Fruit fly (Drosophila melanogaster) whole organism, embryonic: ENCODE data around the gene CG13012.
A peak's percentile ranks its signal among the peaks of the same experiment; 100 is the strongest.

ENCODE experiments used
- Atf3 ChIP-seq: fragments of 200-800 bp; sonication (Bioruptor generic); optimal IDR thresholded peaks from 3 replicates; lab custom pipeline; 2016; ENCODE audit warnings: missing biosample characterization, missing genetic modification characterization
- CG11696 ChIP-seq: fragments of 200-800 bp; sonication (Bioruptor generic); IDR thresholded peaks from 2 replicates; pipeline ENCODE4 v1.3.6; 2022; ENCODE audit warnings: missing biosample characterization, missing genetic modification characterization
- CG12299 ChIP-seq: fragments of 200-800 bp; sonication (Bioruptor generic); optimal IDR thresholded peaks from 2 replicates; lab custom pipeline; 2018; ENCODE audit warnings: missing biosample characterization, mild to moderate bottlenecking, missing genetic modification characterization
- CG13424 ChIP-seq: fragments of 200-800 bp; sonication (Bioruptor generic); optimal IDR thresholded peaks from 2 replicates; lab custom pipeline; 2019; ENCODE audit warnings: missing biosample characterization, mild to moderate bottlenecking, missing genetic modification characterization, moderate library complexity
- CG13624 ChIP-seq: fragments of 200-800 bp; sonication (Bioruptor generic); optimal IDR thresholded peaks from 2 replicates; lab custom pipeline; 2016; ENCODE audit warnings: missing biosample characterization, missing genetic modification characterization
- CG14050 ChIP-seq: fragments of 200-800 bp; sonication (Bioruptor generic); IDR thresholded peaks from 3 replicates; pipeline ENCODE4 v1.3.6; 2022; ENCODE audit warnings: missing biosample characterization, missing genetic modification characterization
- CG15073 ChIP-seq: fragments of 200-800 bp; sonication (Bioruptor generic); optimal IDR thresholded peaks from 2 replicates; lab custom pipeline; 2016; ENCODE audit warnings: missing biosample characterization, missing genetic modification characterization
- CG1647 ChIP-seq: fragments of 200-800 bp; sonication (Bioruptor generic); optimal IDR thresholded peaks from 3 replicates; lab custom pipeline; 2016; ENCODE audit warnings: missing biosample characterization, missing genetic modification characterization
- CG18262 ChIP-seq: fragments of 200-800 bp; optimal IDR thresholded peaks from 3 replicates; lab custom pipeline; 2019; ENCODE audit warnings: missing biosample characterization, mild to moderate bottlenecking, missing genetic modification characterization, moderate library complexity
- CG18764 ChIP-seq: fragments of 200-800 bp; sonication (Bioruptor generic); optimal IDR thresholded peaks from 3 replicates; lab custom pipeline; 2016; ENCODE audit warnings: missing biosample characterization, missing genetic modification characterization
- CG32532 ChIP-seq: fragments of 200-800 bp; sonication (Bioruptor generic); IDR thresholded peaks from 2 replicates; pipeline ENCODE4 v1.3.6; 2022; ENCODE audit warnings: missing biosample characterization, missing genetic modification characterization
- CG34376 ChIP-seq: fragments of 200-800 bp; sonication (Bioruptor generic); optimal IDR thresholded peaks from 2 replicates; lab custom pipeline; 2018; ENCODE audit warnings: missing biosample characterization, mild to moderate bottlenecking, missing genetic modification characterization
- CG4360 ChIP-seq: fragments of 200-800 bp; sonication (Bioruptor generic); IDR thresholded peaks from 2 replicates; pipeline ENCODE4 v1.3.6; 2022; ENCODE audit warnings: missing biosample characterization, missing genetic modification characterization
- CG6689 ChIP-seq: fragments of 200-800 bp; sonication (Bioruptor generic); IDR thresholded peaks from 2 replicates; pipeline ENCODE4 v1.3.6; 2022; ENCODE audit warnings: missing biosample characterization, missing genetic modification characterization
- CG6765 ChIP-seq: fragments of 200-800 bp; sonication (Bioruptor generic); optimal IDR thresholded peaks from 3 replicates; lab custom pipeline; 2017; ENCODE audit warnings: missing biosample characterization, mild to moderate bottlenecking, missing genetic modification characterization
- CG7963 ChIP-seq: fragments of 200-800 bp; sonication (Bioruptor generic); IDR thresholded peaks from 3 replicates; pipeline ENCODE4 v1.3.6; 2022; ENCODE audit warnings: missing biosample characterization, missing genetic modification characterization; ENCODE audit not compliant: partially characterized antibody
- CG8765 ChIP-seq: fragments of 200-800 bp; sonication (Bioruptor generic); IDR thresholded peaks from 2 replicates; pipeline ENCODE4 v1.3.6; 2022; ENCODE audit warnings: missing biosample characterization, missing genetic modification characterization
- CG8944 ChIP-seq: fragments of 200-800 bp; sonication (Bioruptor generic); optimal IDR thresholded peaks from 3 replicates; lab custom pipeline; 2016; ENCODE audit warnings: missing biosample characterization, missing genetic modification characterization
- CG9215 ChIP-seq: fragments of 200-800 bp; sonication (Bioruptor generic); IDR thresholded peaks from 2 replicates; pipeline ENCODE4 v1.3.6; 2022; ENCODE audit warnings: missing biosample characterization, missing genetic modification characterization
- CG9797 ChIP-seq: fragments of 200-800 bp; sonication (Bioruptor generic); optimal IDR thresholded peaks from 3 replicates; lab custom pipeline; 2018; ENCODE audit warnings: missing biosample characterization, mild to moderate bottlenecking, missing genetic modification characterization
- CoRest ChIP-seq: fragments of 200-800 bp; sonication (Bioruptor generic); optimal IDR thresholded peaks from 3 replicates; lab custom pipeline; 2018; ENCODE audit warnings: missing biosample characterization, mild to moderate bottlenecking, missing genetic modification characterization, moderate library complexity
- Dll ChIP-seq: fragments of 200-800 bp; sonication (Bioruptor generic); IDR thresholded peaks from 4 replicates; pipeline ENCODE4 v1.3.6; 2022; ENCODE audit warnings: missing biosample characterization, missing genetic modification characterization; ENCODE audit not compliant: partially characterized antibody
- Eip74EF ChIP-seq, 2 experiments: fragments of 200-800 bp in 1 of 2; fragments of >200 bp in 1 of 2; sonication (Bioruptor generic) in 1 of 2; optimal IDR thresholded peaks; 2 replicates each; lab custom pipeline; 2017 to 2019; ENCODE audit warnings: missing biosample characterization in 2 of 2, missing genetic modification characterization in 2 of 2, mild to moderate bottlenecking in 1 of 2, moderate library complexity in 1 of 2
- HHEX ChIP-seq: fragments of 200-800 bp; sonication (Bioruptor generic); optimal IDR thresholded peaks from 3 replicates; lab custom pipeline; 2017; ENCODE audit warnings: missing biosample characterization, mild to moderate bottlenecking, missing genetic modification characterization, missing genetic modification reagents
- HLH4C ChIP-seq: fragments of 200-800 bp; sonication (Bioruptor generic); IDR thresholded peaks from 3 replicates; pipeline ENCODE4 v1.3.6; 2022; ENCODE audit warnings: missing biosample characterization, missing genetic modification characterization; ENCODE audit not compliant: partially characterized antibody
- HmgD ChIP-seq: fragments of 200-800 bp; sonication (Bioruptor generic); optimal IDR thresholded peaks from 3 replicates; lab custom pipeline; 2016; ENCODE audit warnings: missing biosample characterization, missing genetic modification characterization
- Hmx ChIP-seq: fragments of 200-800 bp; sonication (Bioruptor generic); optimal IDR thresholded peaks from 2 replicates; lab custom pipeline; 2016; ENCODE audit warnings: missing biosample characterization, missing genetic modification characterization
- Hr3 ChIP-seq: fragments of 200-800 bp; sonication (Bioruptor generic); optimal IDR thresholded peaks from 3 replicates; lab custom pipeline; 2016; ENCODE audit warnings: missing biosample characterization, missing genetic modification characterization
- Jarid2 ChIP-seq: fragments of 200-800 bp; sonication (Bioruptor generic); optimal IDR thresholded peaks from 3 replicates; lab custom pipeline; 2017; ENCODE audit warnings: mild to moderate bottlenecking, missing biosample characterization, missing genetic modification reagents, missing genetic modification characterization
- MBD-R2 ChIP-seq: fragments of 200-800 bp; sonication (Bioruptor generic); IDR thresholded peaks from 2 replicates; pipeline ENCODE4 v1.3.6; 2022; ENCODE audit warnings: missing biosample characterization, missing genetic modification characterization
- MTF-1 ChIP-seq: fragments of 200-800 bp; sonication (Bioruptor generic); optimal IDR thresholded peaks from 2 replicates; lab custom pipeline; 2018; ENCODE audit warnings: missing biosample characterization, mild to moderate bottlenecking, missing genetic modification characterization, borderline replicate concordance
- Meics ChIP-seq: fragments of 200-800 bp; sonication (Bioruptor generic); optimal IDR thresholded peaks from 2 replicates; lab custom pipeline; 2017; ENCODE audit warnings: missing biosample characterization, mild to moderate bottlenecking, missing genetic modification characterization
- NC2α ChIP-seq: fragments of 200-800 bp; sonication (Bioruptor generic); optimal IDR thresholded peaks from 2 replicates; lab custom pipeline; 2016; ENCODE audit warnings: missing biosample characterization, missing genetic modification characterization
- Nf-YA ChIP-seq: fragments of 200-800 bp; sonication (Bioruptor generic); IDR thresholded peaks from 2 replicates; pipeline ENCODE4 v1.3.6; 2022; ENCODE audit warnings: missing biosample characterization, missing genetic modification characterization
- Sox102F ChIP-seq: fragments of 200-800 bp; sonication (Bioruptor generic); optimal IDR thresholded peaks from 2 replicates; lab custom pipeline; 2018; ENCODE audit warnings: missing biosample characterization, mild to moderate bottlenecking, missing genetic modification characterization, moderate library complexity
- YL-1 ChIP-seq: fragments of 200-800 bp; sonication (Bioruptor generic); optimal IDR thresholded peaks from 3 replicates; lab custom pipeline; 2017; ENCODE audit warnings: missing biosample characterization, mild to moderate bottlenecking, missing genetic modification characterization
- amos ChIP-seq: fragments of 200-800 bp; sonication (Bioruptor generic); IDR thresholded peaks from 2 replicates; pipeline ENCODE4 v1.3.6; 2022; ENCODE audit warnings: missing biosample characterization, missing genetic modification characterization; ENCODE audit not compliant: partially characterized antibody
- ase ChIP-seq: fragments of 200-800 bp; sonication (Bioruptor generic); IDR thresholded peaks from 3 replicates; pipeline ENCODE4 v1.3.6; 2022; ENCODE audit warnings: missing biosample characterization, missing genetic modification characterization
- bab2 ChIP-seq: fragments of 200-800 bp; sonication (Bioruptor generic); optimal IDR thresholded peaks from 2 replicates; lab custom pipeline; 2016; ENCODE audit warnings: missing biosample characterization, missing genetic modification characterization
- cad ChIP-seq: fragments of >200 bp; optimal IDR thresholded peaks from 2 replicates; lab custom pipeline; 2017; ENCODE audit warnings: missing biosample characterization, missing genetic modification characterization
- chif ChIP-seq, 2 experiments: fragments of 200-800 bp; sonication (Bioruptor generic); optimal IDR thresholded peaks; 3 replicates each; lab custom pipeline; 2016; ENCODE audit warnings: missing biosample characterization in 2 of 2, missing genetic modification characterization in 2 of 2
- cwo ChIP-seq: fragments of 200-800 bp; sonication (Bioruptor generic); optimal IDR thresholded peaks from 3 replicates; lab custom pipeline; 2017; ENCODE audit warnings: missing biosample characterization, missing genetic modification characterization, mild to moderate bottlenecking, moderate library complexity, missing genetic modification reagents
- dati ChIP-seq: fragments of 200-800 bp; sonication (Bioruptor generic); IDR thresholded peaks from 2 replicates; pipeline ENCODE4 v1.3.6; 2022; ENCODE audit warnings: missing biosample characterization, missing genetic modification characterization
- fu2 ChIP-seq: fragments of 200-800 bp; sonication (Bioruptor generic); optimal IDR thresholded peaks from 2 replicates; lab custom pipeline; 2016; ENCODE audit warnings: missing biosample characterization, missing genetic modification characterization
- nau ChIP-seq: fragments of 200-800 bp; sonication (Bioruptor generic); optimal IDR thresholded peaks from 3 replicates; lab custom pipeline; 2017; ENCODE audit warnings: missing biosample characterization, mild to moderate bottlenecking, missing genetic modification characterization, missing genetic modification reagents
- odd ChIP-seq: fragments of 200-800 bp; sonication (Bioruptor generic); optimal IDR thresholded peaks from 2 replicates; lab custom pipeline; 2017; ENCODE audit warnings: missing biosample characterization, mild to moderate bottlenecking, missing genetic modification characterization
- pb ChIP-seq: fragments of 200-800 bp; sonication (Bioruptor generic); optimal IDR thresholded peaks from 3 replicates; lab custom pipeline; 2016; ENCODE audit warnings: missing biosample characterization, missing genetic modification characterization
- sens ChIP-seq: fragments of 200-800 bp; sonication (Bioruptor generic); peaks from one replicate; lab custom pipeline; 2016; ENCODE audit warnings: missing biosample characterization, missing genetic modification characterization
- slp2 ChIP-seq: fragments of 200-800 bp; sonication (Bioruptor generic); optimal IDR thresholded peaks from 2 replicates; lab custom pipeline; 2016; ENCODE audit warnings: missing biosample characterization, missing genetic modification characterization
- stc ChIP-seq: fragments of 200-800 bp; sonication (Bioruptor generic); IDR thresholded peaks from 2 replicates; pipeline ENCODE4 v1.3.6; 2022; ENCODE audit warnings: missing biosample characterization, missing genetic modification characterization
- vnd ChIP-seq: fragments of 200-800 bp; sonication (Bioruptor generic); IDR thresholded peaks from 3 replicates; pipeline ENCODE4 v1.3.6; 2022; ENCODE audit warnings: missing biosample characterization, missing genetic modification characterization; ENCODE audit not compliant: partially characterized antibody
- zen2 ChIP-seq: fragments of 200-800 bp; sonication (Bioruptor generic); IDR thresholded peaks from 3 replicates; pipeline ENCODE4 v1.3.6; 2022; ENCODE audit warnings: missing biosample characterization, missing genetic modification characterization; ENCODE audit not compliant: partially characterized antibody

CG13012 gene

dm6 chrX:16651098-16651497, 25.5 kb downstream of the CG13012 start, which contains the start of the genes CG32573 and CG42512 (continued):
- no peak for TF ChIP-seq CG12299
- no peak for TF ChIP-seq CG8765 (GFP tag; lab: Robert Waterston, UW)
- TF ChIP-seq CG32532 (GFP tag; lab: Robert Waterston, UW), result no peak
- TF ChIP-seq Dll (GFP tag; lab: Robert Waterston, UW), result peak; percentile 75
- no peak for TF ChIP-seq MTF-1 (GFP tag; lab: Kevin White, UChicago)
- TF ChIP-seq pb (GFP tag; lab: Kevin White, UChicago), result no peak
- TF ChIP-seq CG9797, result peak; percentile 78
- TF ChIP-seq slp2 (GFP tag; lab: Kevin White, UChicago), result no peak
- no peak for TF ChIP-seq HHEX (GFP tag; lab: Kevin White, UChicago)
- TF ChIP-seq CG6689 (GFP tag; lab: Robert Waterston, UW), result no peak
- TF ChIP-seq CG8944 (GFP tag; lab: Kevin White, UChicago), result no peak
- no peak for TF ChIP-seq nau (GFP tag; lab: Kevin White, UChicago)
- no peak for TF ChIP-seq YL-1 (GFP tag; lab: Kevin White, UChicago)
- TF ChIP-seq CG6765 (GFP tag; lab: Kevin White, UChicago), result no peak
- TF ChIP-seq CG34376, result no peak
- no peak for TF ChIP-seq Sox102F
- TF ChIP-seq odd (GFP tag; lab: Kevin White, UChicago), result no peak
- TF ChIP-seq Hr3 (GFP tag; lab: Kevin White, UChicago), result no peak
- TF ChIP-seq Meics (GFP tag; lab: Kevin White, UChicago), result no peak
- no peak for TF ChIP-seq CG4360 (GFP tag; lab: Robert Waterston, UW)
- TF ChIP-seq CG15073 (GFP tag; lab: Kevin White, UChicago), result no peak
- no peak for TF ChIP-seq CG18262
- TF ChIP-seq CG7963 (GFP tag; lab: Robert Waterston, UW), result peak; percentile 69
- no peak for TF ChIP-seq CG9215 (GFP tag; lab: Robert Waterston, UW)
- TF ChIP-seq HmgD (GFP tag; lab: Kevin White, UChicago), result no peak
- TF ChIP-seq vnd, result 0 out of 3 replicates have a peak, but pooled peaks have one; percentile 52
- peak; percentile 1 for TF ChIP-seq CG13624 (GFP tag; lab: Kevin White, UChicago)
- no peak for TF ChIP-seq ase (GFP tag; lab: Robert Waterston, UW)
- TF ChIP-seq zen2 (GFP tag; lab: Robert Waterston, UW), result peak; percentile 69
- peak; percentile 75 for TF ChIP-seq amos (GFP tag; lab: Robert Waterston, UW)
- no peak for TF ChIP-seq dati (GFP tag; lab: Robert Waterston, UW)
- TF ChIP-seq fu2 (GFP tag; lab: Kevin White, UChicago), result no peak
- no peak for TF ChIP-seq Nf-YA
- TF ChIP-seq chif (GFP tag; optimal IDR thresholded peaks at IDR 0.05; lab: Kevin White, UChicago), result no peak
- TF ChIP-seq CG11696 (GFP tag; lab: Robert Waterston, UW), result no peak
- TF ChIP-seq MBD-R2 (GFP tag; lab: Robert Waterston, UW), result peak; percentile 40
- TF ChIP-seq HLH4C (GFP tag; lab: Robert Waterston, UW), result peak; percentile 77
- TF ChIP-seq CG14050, result no peak
- TF ChIP-seq CG18764 (GFP tag; lab: Kevin White, UChicago), result no peak
- TF ChIP-seq bab2, result no peak
- no peak for TF ChIP-seq Hmx (GFP tag; lab: Kevin White, UChicago)
- no peak for TF ChIP-seq stc (GFP tag; lab: Robert Waterston, UW)
- TF ChIP-seq CG13424 (tag; lab: Kevin White, UChicago), result no peak
- TF ChIP-seq cwo, result no peak
- no peak for TF ChIP-seq NC2α
- no peak for TF ChIP-seq Atf3 (GFP tag; lab: Kevin White, UChicago)
- TF ChIP-seq CG1647 (GFP tag; lab: Kevin White, UChicago), result peak; percentile 11
- TF ChIP-seq cad (GFP tag; lab: Kevin White, UChicago), result no peak
- TF ChIP-seq CoRest (tag; lab: Kevin White, UChicago), result no peak
- TF ChIP-seq sens, result peak; percentile 6
- TF ChIP-seq Eip74EF (GFP tag; optimal IDR thresholded peaks at IDR 0.05; lab: Kevin White, UChicago), result no peak
- no peak for TF ChIP-seq Jarid2 (GFP tag; lab: Kevin White, UChicago)
